Fruit fly (Drosophila melanogaster) S2 (cell line): ENCODE data around the gene tow.

ENCODE experiments used
- CG8478 ChIP-seq: fragments of >200 bp; optimal IDR thresholded peaks from 2 replicates; lab custom pipeline; 2018
- CTCF ChIP-seq, 2 experiments: fragments of >200 bp; optimal IDR thresholded peaks; 2 replicates each; lab custom pipeline; 2018

The tow gene

dm6 chr3L:6945357-6945756 is 2.7 kb downstream of the tow start:
- TF ChIP-seq CG8478 (lab: Kevin White, UChicago) (no peak), CTCF (optimal IDR thresholded peaks at IDR 0.05; lab: Kevin White, UChicago) (no peak)

dm6 chr3L:6947188-6947971 is 4.7 kb downstream of the tow start:
- TF ChIP-seq CTCF (optimal IDR thresholded peaks at IDR 0.05; lab: Kevin White, UChicago) (no peak), CG8478 (lab: Kevin White, UChicago) (no peak)

- TF ChIP-seq CG8478 (lab: Kevin White, UChicago): no peak
- TF ChIP-seq CTCF (optimal IDR thresholded peaks at IDR 0.05; lab: Kevin White, UChicago): no peak
Observed at dm6 chr3L:6955254-6956229, 12.9 kb downstream of the tow start, which contains the start of the genes CG10077 and CG9948. TSS of gene CG10077 (minus strand) at chr3L:6955904. TSS of gene CG9948 (plus strand) at chr3L:6955991.

DNA sequence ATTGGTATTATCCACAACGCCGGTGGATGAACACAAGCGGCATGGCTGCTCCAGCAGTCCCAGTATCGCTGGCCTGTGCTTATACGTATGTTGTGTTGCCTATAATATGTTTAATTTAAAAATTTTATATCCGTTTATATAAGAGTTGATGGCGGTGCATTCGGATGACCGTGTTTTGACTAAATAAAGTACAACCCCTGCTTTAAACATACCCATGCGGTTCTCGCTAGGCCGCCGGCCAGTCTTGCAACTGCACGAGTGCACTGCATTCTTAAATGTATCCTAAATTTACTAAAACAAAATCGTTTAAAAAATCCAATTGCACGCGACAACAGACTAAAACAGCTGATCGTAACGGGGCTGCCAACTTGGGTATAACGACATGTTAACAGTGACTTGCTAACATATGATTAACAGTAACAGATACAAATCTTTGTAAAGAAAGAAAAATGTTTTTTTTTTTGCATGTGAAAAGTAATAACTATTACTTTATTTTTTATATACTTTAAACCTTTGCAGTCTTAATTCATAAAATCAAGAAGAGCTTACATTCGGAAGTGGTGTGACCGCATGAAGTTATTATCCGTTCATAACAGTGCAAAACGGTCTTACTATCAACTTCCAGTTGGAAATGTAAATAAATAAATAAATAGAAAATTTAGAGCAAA is 15.2 kb downstream of the tow start, which contains the start of the genes Uqcc1 and Surf1:
Gene Uqcc1 (minus strand): TSS at position 356 of the 668 bp plus-strand sequence.
Gene Surf1 (plus strand): TSS at position 594 of the 668 bp plus-strand sequence.
- TF ChIP-seq CTCF (optimal IDR thresholded peaks at IDR 0.05; lab: Kevin White, UChicago) (no peak), CG8478 (lab: Kevin White, UChicago) (no peak)

DNA sequence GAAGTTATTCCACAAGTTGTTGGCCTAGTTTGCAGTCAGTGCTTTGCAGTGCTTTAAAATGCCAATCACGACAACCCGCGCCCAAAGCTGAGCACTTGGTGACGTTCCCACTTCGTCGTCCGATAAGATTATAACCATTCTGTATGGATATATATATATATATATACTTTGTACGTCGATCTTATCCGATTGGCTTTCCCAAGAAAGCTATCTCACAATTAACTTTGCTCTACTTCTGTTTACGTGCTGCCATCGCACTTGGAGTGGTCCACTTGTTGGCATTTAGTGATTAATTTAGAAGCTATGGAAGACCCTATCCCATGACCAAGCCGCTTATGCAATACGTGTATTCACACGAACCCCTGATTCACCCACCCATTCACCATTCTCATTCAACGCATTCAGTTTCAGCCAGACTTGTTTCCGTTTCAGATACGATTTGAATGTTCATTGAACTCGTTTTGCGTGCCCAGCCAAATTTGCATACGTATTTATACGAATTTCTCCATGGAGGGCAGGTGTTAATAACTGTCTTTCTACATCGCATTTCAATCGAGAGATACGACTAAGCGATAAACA is 19.4 kb downstream of the tow start:
- TF ChIP-seq CG8478 (lab: Kevin White, UChicago): no peak

DNA sequence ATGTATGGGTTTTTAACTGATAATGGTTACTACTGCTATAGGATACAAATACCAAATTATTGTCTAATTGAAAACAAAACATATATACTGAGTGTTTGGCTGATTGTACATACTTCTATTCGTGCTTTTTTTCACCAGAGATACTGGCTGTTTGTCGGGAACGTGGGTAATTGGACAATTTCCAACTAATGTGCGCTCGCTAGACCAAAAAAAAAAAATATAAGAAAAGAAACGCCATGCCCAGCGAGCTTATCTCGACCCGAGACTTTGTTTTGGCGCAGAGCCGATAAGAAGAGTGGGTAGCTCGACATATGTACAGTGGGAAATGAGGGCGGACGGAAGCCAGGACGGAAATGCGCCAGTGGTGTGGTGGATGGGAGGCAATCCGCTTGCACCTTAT is 20.5 kb downstream of the tow start:
- TF ChIP-seq CG8478 (lab: Kevin White, UChicago) (no peak), CTCF (optimal IDR thresholded peaks at IDR 0.05; lab: Kevin White, UChicago) (no peak)

DNA sequence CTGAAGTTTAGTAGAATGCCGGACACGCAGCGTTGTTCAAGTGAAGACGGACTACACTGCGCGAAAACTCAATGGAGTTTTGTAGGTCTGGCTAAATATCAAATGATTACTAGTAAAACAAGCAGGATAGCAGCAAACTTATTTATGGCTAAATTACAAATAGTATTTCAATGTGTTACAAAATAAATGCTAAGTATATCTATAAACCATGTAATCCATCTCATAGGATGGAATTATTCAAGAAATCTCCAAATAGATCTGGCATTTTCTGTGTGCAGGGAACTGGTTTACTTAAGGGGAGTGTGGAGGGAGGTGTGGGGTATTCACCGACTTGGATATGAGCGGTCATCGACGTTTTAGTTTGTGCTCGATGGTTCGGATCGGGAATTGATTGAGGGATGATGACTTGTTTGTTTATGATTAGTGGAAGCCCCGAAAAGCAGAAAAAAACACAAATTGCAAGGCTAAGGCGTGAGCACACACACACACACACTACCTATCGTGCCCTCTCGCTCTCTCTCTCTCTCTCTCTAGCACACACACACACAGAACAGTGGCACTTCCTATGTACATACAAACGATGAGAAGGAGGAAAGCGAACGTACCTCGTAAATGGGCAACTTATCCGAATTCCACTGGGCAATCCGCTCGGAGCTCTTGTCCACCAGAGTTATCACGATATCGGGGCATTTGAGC is 21.3 kb downstream of the tow start:
- TF ChIP-seq CTCF (optimal IDR thresholded peaks at IDR 0.05; lab: Kevin White, UChicago) (no peak), CG8478 (lab: Kevin White, UChicago) (no peak)

dm6 chr3L:6964488-6965152 is 22.0 kb downstream of the tow start, which contains the start of gene sgl:
TSS of gene sgl (minus strand) at chr3L:6964758.
- TF ChIP-seq CG8478 (lab: Kevin White, UChicago) (no peak), CTCF (optimal IDR thresholded peaks at IDR 0.05; lab: Kevin White, UChicago) (no peak)

dm6 chr3L:6967797-6968196 is 25.1 kb downstream of the tow start, which contains the start of gene CG10064:
TSS of gene CG10064 (minus strand) at chr3L:6967897.
- TF ChIP-seq CTCF (optimal IDR thresholded peaks at IDR 0.05; lab: Kevin White, UChicago) (no peak), CG8478 (lab: Kevin White, UChicago) (no peak)

DNA sequence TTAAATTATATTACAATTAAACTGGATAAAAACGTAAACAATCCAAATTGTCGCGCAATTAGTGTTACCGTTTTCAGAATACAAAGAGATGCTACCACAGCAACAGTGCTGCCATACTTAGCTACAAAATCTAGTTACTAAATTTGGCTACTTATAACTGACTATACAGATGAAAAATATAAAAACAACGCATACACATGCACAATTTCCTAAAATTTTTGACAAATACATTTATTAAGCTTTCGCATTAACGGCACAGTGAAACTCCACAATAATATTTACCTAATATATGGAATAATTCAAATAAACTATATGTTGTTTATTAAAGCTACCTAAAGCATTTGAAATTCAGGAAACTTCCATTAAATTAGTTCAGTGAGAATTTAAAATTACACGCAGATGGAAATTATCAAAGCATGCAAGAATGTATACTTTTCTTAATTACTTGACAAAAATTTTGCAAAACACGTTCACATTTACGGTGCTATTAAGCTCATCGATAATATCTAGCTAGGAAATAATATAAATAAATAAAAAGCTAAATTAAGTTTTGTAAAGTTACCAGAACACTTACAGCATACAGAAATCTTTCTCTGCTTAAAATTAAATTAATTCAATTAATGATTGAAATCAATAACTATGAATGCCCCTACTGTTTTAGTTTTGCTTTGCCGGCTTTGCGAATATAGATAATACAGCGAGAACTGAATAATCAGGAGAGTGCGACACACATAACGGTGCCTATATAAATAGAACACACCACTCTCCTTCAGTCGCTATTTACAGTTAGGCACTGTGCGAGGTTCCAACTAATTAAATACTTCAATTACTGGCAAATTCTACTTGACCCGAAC is 26.5 kb downstream of the tow start, which contains the start of the genes Mis12 and CG9953:
Gene Mis12 (minus strand): TSS at position 88 of the 854 bp plus-strand sequence.
Gene CG9953 (plus strand): TSS at position 698 of the 854 bp plus-strand sequence.
- TF ChIP-seq CTCF (optimal IDR thresholded peaks at IDR 0.05; lab: Kevin White, UChicago) (no peak), CG8478 (lab: Kevin White, UChicago) (no peak)

- no peak for TF ChIP-seq CTCF (optimal IDR thresholded peaks at IDR 0.05; lab: Kevin White, UChicago)
- no peak for TF ChIP-seq CG8478 (lab: Kevin White, UChicago)
Observed at dm6 chr3L:6971298-6971697, 28.6 kb downstream of the tow start.

dm6 chr3L:6972367-6972766 is 29.7 kb downstream of the tow start, which contains the start of gene CG10063:
TSS of gene CG10063 (minus strand) at chr3L:6972467.
- TF ChIP-seq CTCF (optimal IDR thresholded peaks at IDR 0.05; lab: Kevin White, UChicago): no peak
- no peak for TF ChIP-seq CG8478 (lab: Kevin White, UChicago)
